Fruit fly (Drosophila melanogaster): ENCODE results near the gene DNAlig3.
A peak's percentile ranks its signal among the peaks of the same experiment; 100 is the strongest.

The DNAlig3 gene

DNA sequence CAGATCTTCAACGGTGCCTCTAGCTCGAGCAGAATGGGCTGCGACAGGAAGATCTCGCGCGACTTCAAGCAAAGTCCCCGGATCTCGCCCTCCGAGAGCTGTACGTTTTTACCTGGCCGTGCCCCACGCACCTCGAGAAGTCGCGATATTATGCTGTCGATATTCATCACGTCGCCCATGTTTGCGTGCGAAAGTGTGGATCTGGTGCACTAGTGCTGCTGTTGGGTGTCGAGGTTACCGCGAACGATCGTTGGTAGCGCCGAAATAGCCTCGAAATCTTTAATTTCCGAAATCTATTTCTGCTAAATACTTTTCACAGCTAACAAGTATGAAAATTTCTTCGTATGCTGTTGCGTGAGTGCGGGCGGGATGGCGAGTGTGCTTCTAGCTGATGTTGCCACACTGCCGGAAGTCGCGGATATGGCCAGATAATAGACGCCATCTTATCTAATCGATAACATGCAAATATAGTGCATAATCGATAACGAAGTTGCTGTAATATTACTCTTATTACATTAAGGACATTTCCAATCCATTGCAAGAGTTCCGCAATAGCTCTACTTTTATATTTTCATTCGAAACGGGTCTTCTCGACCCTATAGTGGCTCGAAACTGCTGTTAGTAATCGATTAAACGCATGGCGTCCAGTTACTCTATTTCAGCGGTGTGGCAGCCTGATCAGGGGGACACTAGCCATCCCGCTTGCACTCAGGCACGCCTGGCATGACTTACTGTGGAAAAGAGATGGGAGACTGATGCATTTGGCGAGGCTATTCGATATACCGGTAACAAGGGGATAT lies 24.1 kb upstream of the DNAlig3 start, which contains the start of gene Pp1-87B (continued):
- TF ChIP-seq CG16813 (GFP tag; IDR thresholded peaks at IDR 0.05; ENCODE audit: partially characterized antibody) = peak; percentile 55; the same call in 1 of the 3 replicates
- TF ChIP-seq CG12391 (tag; optimal IDR thresholded peaks at IDR 0.05) = peak; percentile 20
- peak; percentile 75 for TF ChIP-seq Sry-δ (GFP tag; optimal IDR thresholded peaks at IDR 0.05)
- peak; percentile 27 for TF ChIP-seq Max (GFP tag; optimal IDR thresholded peaks at IDR 0.05)
- peak; percentile 29 for TF ChIP-seq Usf (GFP tag; optimal IDR thresholded peaks at IDR 0.05)
- peak; percentile 100 for TF ChIP-seq Sin3A (optimal IDR thresholded peaks at IDR 0.05)
- peak in 1 of 2 experiments; percentile 1 for TF ChIP-seq chif (GFP tag; optimal IDR thresholded peaks at IDR 0.05)
- no peak for TF ChIP-seq CG4617 (GFP tag; optimal IDR thresholded peaks at IDR 0.05; ENCODE audit: borderline replicate concordance)
- TF ChIP-seq Nf-YB (GFP tag; optimal IDR thresholded peaks at IDR 0.05) = peak; percentile 13
- TF ChIP-seq CG8290 (GFP tag; optimal IDR thresholded peaks at IDR 0.05) = peak; percentile 39
- TF ChIP-seq CG8290 (tag; optimal IDR thresholded peaks at IDR 0.05) = peak in 1 of 2 experiments; percentile 46
- peak; percentile 92 for TF ChIP-seq hkb (optimal IDR thresholded peaks at IDR 0.05)
- TF ChIP-seq hkb (GFP tag; IDR thresholded peaks at IDR 0.05) = no peak
- TF ChIP-seq CG2202 (tag; optimal IDR thresholded peaks at IDR 0.05) = no peak
- TF ChIP-seq hbn (GFP tag; IDR thresholded peaks at IDR 0.05; ENCODE audit: partially characterized antibody) = 0 out of 2 replicates have a peak, but pooled peaks have one; percentile 28
- TF ChIP-seq HmgZ (tag; optimal IDR thresholded peaks at IDR 0.05) = peak; percentile 37
- TF ChIP-seq Dp (GFP tag; optimal IDR thresholded peaks at IDR 0.05) = peak; percentile 60
- TF ChIP-seq CG8478 (optimal IDR thresholded peaks at IDR 0.05) = peak; percentile 97
- TF ChIP-seq p53 (GFP tag; optimal IDR thresholded peaks at IDR 0.05) = peak; percentile 14
- peak in 1 of 3 experiments; percentile 16 for TF ChIP-seq Stat92E (GFP tag; optimal IDR thresholded peaks at IDR 0.05)
- peak; percentile 63 for TF ChIP-seq CoRest (tag; optimal IDR thresholded peaks at IDR 0.05)
- peak; percentile 95 for TF ChIP-seq CG1832 (GFP tag; optimal IDR thresholded peaks at IDR 0.05)
- TF ChIP-seq ci (GFP tag; IDR thresholded peaks at IDR 0.05) = 0 out of 3 replicates have a peak, but pooled peaks have one; percentile 5
- TF ChIP-seq mirr (GFP tag; optimal IDR thresholded peaks at IDR 0.05) = peak; percentile 2
- TF ChIP-seq CG11560 (tag; IDR thresholded peaks at IDR 0.05) = peak; percentile 100
- peak; percentile 28 for TF ChIP-seq caup (GFP tag; optimal IDR thresholded peaks at IDR 0.05; ENCODE audit: severe bottlenecking)
- peak; percentile 49 for TF ChIP-seq CG9797 (GFP tag; optimal IDR thresholded peaks at IDR 0.05)
- peak; percentile 54 for TF ChIP-seq CG17186 (GFP tag; optimal IDR thresholded peaks at IDR 0.05)
- TF ChIP-seq Side (GFP tag; optimal IDR thresholded peaks at IDR 0.05) = peak; percentile 32
- TF ChIP-seq amos (GFP tag; IDR thresholded peaks at IDR 0.05; ENCODE audit: partially characterized antibody) = peak; percentile 25; the same call in 1 of the 2 replicates
- TF ChIP-seq CG14710 (tag; optimal IDR thresholded peaks at IDR 0.05) = peak; percentile 76
- peak; percentile 53 for TF ChIP-seq CG10543 (GFP tag; optimal IDR thresholded peaks at IDR 0.05)
- TF ChIP-seq slbo (GFP tag; IDR thresholded peaks at IDR 0.05) = no peak
- TF ChIP-seq Meics (GFP tag; optimal IDR thresholded peaks at IDR 0.05) = peak; percentile 56
- TF ChIP-seq vvl (GFP tag; IDR thresholded peaks at IDR 0.05) = peak; percentile 25; the same call in 1 of the 2 replicates
- peak; percentile 98 for TF ChIP-seq MESR4 (GFP tag; optimal IDR thresholded peaks at IDR 0.05)
- TF ChIP-seq Dll (GFP tag; IDR thresholded peaks at IDR 0.05; ENCODE audit: partially characterized antibody) = 0 out of 4 replicates have a peak, but pooled peaks have one; percentile 23
- no peak for TF ChIP-seq pb (GFP tag; optimal IDR thresholded peaks at IDR 0.05)
- peak; percentile 70 for TF ChIP-seq kni (GFP tag; optimal IDR thresholded peaks at IDR 0.05)
- TF ChIP-seq dm (GFP tag; optimal IDR thresholded peaks at IDR 0.05) = peak; percentile 89
- peak; percentile 17 for TF ChIP-seq gfzf (GFP tag; optimal IDR thresholded peaks at IDR 0.05)
- peak; percentile 34 for TF ChIP-seq CG18262 (tag; optimal IDR thresholded peaks at IDR 0.05)
- no peak for TF ChIP-seq CG7271 (tag; optimal IDR thresholded peaks at IDR 0.05)
- TF ChIP-seq chinmo (GFP tag; IDR thresholded peaks at IDR 0.05; ENCODE audit: partially characterized antibody) = no peak
- TF ChIP-seq CG3847 (GFP tag; IDR thresholded peaks at IDR 0.05) = peak; percentile 64
- peak; percentile 9 for TF ChIP-seq CG34376 (GFP tag; optimal IDR thresholded peaks at IDR 0.05)
- TF ChIP-seq Ets97D (GFP tag; optimal IDR thresholded peaks at IDR 0.05) = peak; percentile 94
- TF ChIP-seq vnd (GFP tag; IDR thresholded peaks at IDR 0.05; ENCODE audit: partially characterized antibody) = peak; percentile 56; the same call in 2 of the 3 replicates

Measured in whole organism, embryonic.